Fruit fly (Drosophila melanogaster) S2 (cell line): Measurements from ENCODE around the gene gish.

ENCODE experiments used
- CG8478 ChIP-seq: fragments of >200 bp; optimal IDR thresholded peaks from 2 replicates; lab custom pipeline; 2018
- CTCF ChIP-seq, 2 experiments: fragments of >200 bp; optimal IDR thresholded peaks; 2 replicates each; lab custom pipeline; 2018

DNA sequence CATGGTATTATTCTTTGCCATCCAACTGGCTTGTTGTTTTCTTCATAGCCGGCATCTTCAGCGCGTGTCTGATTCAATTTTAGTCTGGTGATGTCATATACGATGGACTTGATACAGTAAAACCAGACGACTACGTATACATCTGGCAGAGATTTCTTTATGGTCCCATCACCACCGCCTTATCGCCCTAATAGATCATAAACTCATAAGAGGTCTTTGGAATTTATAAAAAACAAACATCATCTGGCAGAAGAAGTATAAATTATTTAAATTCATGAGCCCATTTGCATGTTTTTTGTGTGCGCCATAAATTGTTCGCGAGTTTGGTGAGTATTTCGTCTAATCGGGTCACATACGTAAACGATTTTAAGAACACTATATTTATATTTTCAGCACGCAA lies 76.0 kb downstream of the gish start:
- TF ChIP-seq CG8478 = no peak
- TF ChIP-seq CTCF (optimal IDR thresholded peaks at IDR 0.05; lab: Kevin White, UChicago) = no peak
